Worm (Caenorhabditis elegans) whole organism, L1 larva: ENCODE measurements around the gene F07F6.7.

Experiments used
- C34B4.2 ChIP-seq: sonication (generic microtip); optimal IDR thresholded peaks from 2 replicates; lab custom pipeline; 2017; ENCODE audit warnings: mild to moderate bottlenecking, missing genetic modification characterization, missing compliant biosample characterization
- Y116A8C.19 ChIP-seq: sonication (generic microtip); optimal IDR thresholded peaks from 2 replicates; lab custom pipeline; 2016; ENCODE audit warnings: missing compliant biosample characterization, missing genetic modification characterization, borderline replicate concordance
- ama-1 ChIP-seq: fragments of 150-350 bp; optimal IDR thresholded peaks from 2 replicates; lab custom pipeline; 2014
- efl-1 ChIP-seq, 4 experiments: fragments of 150-350 bp; optimal IDR thresholded peaks in 3 of 4; peaks in 1 of 4; 1 replicate in 1 of 4; 2 replicates in 3 of 4; lab custom pipeline; 2014; ENCODE audit warnings: missing biosample characterization in 2 of 4, missing genetic modification characterization in 2 of 4, missing genetic modification reagents in 2 of 4
- unc-86 ChIP-seq: sonication (generic microtip); optimal IDR thresholded peaks from 2 replicates; lab custom pipeline; 2016; ENCODE audit warnings: missing genetic modification characterization, missing compliant biosample characterization

ce11 chrII:5420947-5421614, 2.6 kb downstream of the F07F6.7 start, which contains the start of gene tofu-6:
- TF ChIP-seq efl-1 (optimal IDR thresholded peaks at IDR 0.05; lab: Kevin White, UChicago) (peak; percentile 69 to 73), efl-1 (GFP tag; optimal IDR thresholded peaks at IDR 0.05 in 1 of 2; lab: Kevin White, UChicago) (peak; percentile 71 to 95), Y116A8C.19 (no peak), ama-1 (no peak), unc-86 (no peak), C34B4.2 (tag; lab: Kevin White, UChicago) (no peak)
